Worm (Caenorhabditis elegans) whole organism, L1 larva: ENCODE data around the gene ugt-64.
A peak's percentile ranks its signal among the peaks of the same experiment; 100 is the strongest.

Experiments used
- C04F5.9 ChIP-seq: sonication (generic microtip); optimal IDR thresholded peaks from 2 replicates; lab custom pipeline; 2016; ENCODE audit warnings: missing genetic modification characterization, missing compliant biosample characterization
- F16B12.6 ChIP-seq: fragments of 150-350 bp; optimal IDR thresholded peaks from 2 replicates; lab custom pipeline; 2014; ENCODE audit warnings: missing biosample characterization, missing genetic modification characterization
- ama-1 ChIP-seq: fragments of 150-350 bp; optimal IDR thresholded peaks from 2 replicates; lab custom pipeline; 2014
- ceh-63 ChIP-seq: fragments of 200-800 bp; sonication (Bioruptor generic); optimal IDR thresholded peaks from 2 replicates; lab custom pipeline; 2018; ENCODE audit warnings: mild to moderate bottlenecking, missing genetic modification characterization, missing compliant biosample characterization
- ceh-88 ChIP-seq: fragments of 200-800 bp; sonication (Bioruptor generic); IDR thresholded peaks from 2 replicates; pipeline ENCODE4 v1.3.6; 2022; ENCODE audit warnings: missing genetic modification characterization, missing compliant biosample characterization
- ceh-90 ChIP-seq: sonication (generic microtip); optimal IDR thresholded peaks from 2 replicates; lab custom pipeline; 2016; ENCODE audit warnings: missing genetic modification characterization, missing compliant biosample characterization
- ces-1 ChIP-seq: fragments of 150-350 bp; optimal IDR thresholded peaks from 2 replicates; lab custom pipeline; 2014; ENCODE audit warnings: missing biosample characterization, missing genetic modification reagents, missing genetic modification characterization
- dpl-1 ChIP-seq, 3 experiments: fragments of 150-350 bp in 2 of 3; sonication (generic microtip) in 1 of 3; optimal IDR thresholded peaks; 2 replicates each; lab custom pipeline; 2014 to 2017; ENCODE audit warnings: missing biosample characterization in 3 of 3, missing genetic modification characterization in 3 of 3, missing genetic modification reagents in 3 of 3
- efl-1 ChIP-seq, 4 experiments: fragments of 150-350 bp; optimal IDR thresholded peaks in 3 of 4; peaks in 1 of 4; 1 replicate in 1 of 4; 2 replicates in 3 of 4; lab custom pipeline; 2014; ENCODE audit warnings: missing biosample characterization in 2 of 4, missing genetic modification characterization in 2 of 4, missing genetic modification reagents in 2 of 4
- egl-27 ChIP-seq, 2 experiments: fragments of 150-350 bp in 1 of 2; sonication (generic microtip); optimal IDR thresholded peaks; 3 replicates each; lab custom pipeline; 2017 to 2018; ENCODE audit warnings: missing biosample characterization in 2 of 2, missing genetic modification characterization in 2 of 2, missing genetic modification reagents in 2 of 2
- elt-2 ChIP-seq: sonication (generic microtip); optimal IDR thresholded peaks from 2 replicates; lab custom pipeline; 2016; ENCODE audit warnings: missing genetic modification characterization, mild to moderate bottlenecking, inconsistent platforms, missing compliant biosample characterization, missing genetic modification reagents
- elt-3 ChIP-seq, 6 experiments: fragments of 150-350 bp in 1 of 6; sonication (generic microtip); optimal IDR thresholded peaks; 2 replicates each; lab custom pipeline; 2017 to 2018; ENCODE audit warnings: missing biosample characterization in 6 of 6, missing genetic modification characterization in 6 of 6, inconsistent platforms in 1 of 6
- fos-1 ChIP-seq: fragments of 150-350 bp; optimal IDR thresholded peaks from 2 replicates; lab custom pipeline; 2014; ENCODE audit warnings: missing biosample characterization, missing genetic modification characterization
- hlh-4 ChIP-seq: sonication (generic microtip); optimal IDR thresholded peaks from 2 replicates; lab custom pipeline; 2016; ENCODE audit warnings: mild to moderate bottlenecking, missing genetic modification characterization, missing compliant biosample characterization
- irx-1 ChIP-seq: sonication (generic microtip); optimal IDR thresholded peaks from 2 replicates; lab custom pipeline; 2016; ENCODE audit warnings: missing genetic modification characterization, missing compliant biosample characterization
- isw-1 ChIP-seq: fragments of 200-800 bp; sonication (Bioruptor generic); IDR thresholded peaks from 2 replicates; pipeline ENCODE4 v1.3.6; 2022; ENCODE audit warnings: missing genetic modification characterization, missing compliant biosample characterization
- lin-13 ChIP-seq: fragments of 150-350 bp; optimal IDR thresholded peaks from 2 replicates; lab custom pipeline; 2014; ENCODE audit warnings: missing biosample characterization, missing genetic modification reagents, missing genetic modification characterization
- mdl-1 ChIP-seq, 2 experiments: fragments of 150-350 bp; optimal IDR thresholded peaks; 2 replicates each; lab custom pipeline; 2014 to 2017; ENCODE audit warnings: missing biosample characterization in 2 of 2, missing genetic modification characterization in 2 of 2, inconsistent platforms in 1 of 2
- mep-1 ChIP-seq: fragments of 150-350 bp; optimal IDR thresholded peaks from 2 replicates; lab custom pipeline; 2014; ENCODE audit warnings: missing biosample characterization, missing genetic modification characterization
- nhr-28 ChIP-seq: fragments of 150-350 bp; optimal IDR thresholded peaks from 2 replicates; lab custom pipeline; 2014; ENCODE audit warnings: missing biosample characterization, missing genetic modification characterization
- nhr-71 ChIP-seq: sonication (generic microtip); optimal IDR thresholded peaks from 2 replicates; lab custom pipeline; 2016; ENCODE audit warnings: mild to moderate bottlenecking, missing genetic modification characterization, moderate library complexity, missing compliant biosample characterization
- nhr-76 ChIP-seq: sonication (generic microtip); optimal IDR thresholded peaks from 2 replicates; lab custom pipeline; 2017; ENCODE audit warnings: missing biosample characterization, missing genetic modification characterization
- nhr-90 ChIP-seq: sonication (generic microtip); optimal IDR thresholded peaks from 2 replicates; lab custom pipeline; 2016; ENCODE audit warnings: mild to moderate bottlenecking, missing genetic modification characterization, missing compliant biosample characterization; ENCODE audit not compliant: poor library complexity
- pqm-1 ChIP-seq: sonication (generic microtip); optimal IDR thresholded peaks from 3 replicates; lab custom pipeline; 2017; ENCODE audit warnings: missing biosample characterization, missing genetic modification characterization
- rnt-1 ChIP-seq: sonication (generic microtip); optimal IDR thresholded peaks from 2 replicates; lab custom pipeline; 2016; ENCODE audit warnings: mild to moderate bottlenecking, missing genetic modification characterization, moderate library complexity, missing compliant biosample characterization
- skn-1 ChIP-seq: fragments of 150-350 bp; optimal IDR thresholded peaks from 2 replicates; lab custom pipeline; 2014; ENCODE audit warnings: missing biosample characterization, missing genetic modification characterization
- snpc-4 ChIP-seq: fragments of 150-350 bp; optimal IDR thresholded peaks from 2 replicates; lab custom pipeline; 2014; ENCODE audit warnings: missing biosample characterization, missing genetic modification characterization
- sox-4 ChIP-seq: sonication (generic microtip); optimal IDR thresholded peaks from 2 replicates; lab custom pipeline; 2016; ENCODE audit warnings: missing genetic modification characterization, missing compliant biosample characterization
- sptf-1 ChIP-seq: fragments of 150-350 bp; optimal IDR thresholded peaks from 2 replicates; lab custom pipeline; 2014; ENCODE audit warnings: missing biosample characterization, missing genetic modification characterization
- tbx-2 ChIP-seq: sonication (generic microtip); optimal IDR thresholded peaks from 2 replicates; lab custom pipeline; 2016; ENCODE audit warnings: missing genetic modification characterization, missing compliant biosample characterization
- tlp-1 ChIP-seq: fragments of 150-350 bp; optimal IDR thresholded peaks from 2 replicates; lab custom pipeline; 2014; ENCODE audit warnings: missing biosample characterization, missing genetic modification characterization
- unc-130 ChIP-seq: fragments of 150-350 bp; optimal IDR thresholded peaks from 2 replicates; lab custom pipeline; 2017; ENCODE audit warnings: missing biosample characterization, missing genetic modification characterization, inconsistent platforms
- unc-30 ChIP-seq: sonication (generic microtip); optimal IDR thresholded peaks from 2 replicates; lab custom pipeline; 2017; ENCODE audit warnings: missing biosample characterization, missing genetic modification characterization
- unc-98 ChIP-seq: fragments of 200-800 bp; sonication (Bioruptor generic); IDR thresholded peaks from 2 replicates; pipeline ENCODE4 v1.3.6; 2022; ENCODE audit warnings: missing genetic modification characterization, missing compliant biosample characterization
- zip-4 ChIP-seq: fragments of 200-800 bp; sonication (Bioruptor generic); optimal IDR thresholded peaks from 2 replicates; lab custom pipeline; 2018; ENCODE audit warnings: mild to moderate bottlenecking, missing genetic modification characterization, moderate library complexity, missing compliant biosample characterization
- ztf-4 ChIP-seq: fragments of 150-350 bp; optimal IDR thresholded peaks from 2 replicates; lab custom pipeline; 2014; ENCODE audit warnings: missing biosample characterization, missing genetic modification characterization

ugt-64 gene

DNA sequence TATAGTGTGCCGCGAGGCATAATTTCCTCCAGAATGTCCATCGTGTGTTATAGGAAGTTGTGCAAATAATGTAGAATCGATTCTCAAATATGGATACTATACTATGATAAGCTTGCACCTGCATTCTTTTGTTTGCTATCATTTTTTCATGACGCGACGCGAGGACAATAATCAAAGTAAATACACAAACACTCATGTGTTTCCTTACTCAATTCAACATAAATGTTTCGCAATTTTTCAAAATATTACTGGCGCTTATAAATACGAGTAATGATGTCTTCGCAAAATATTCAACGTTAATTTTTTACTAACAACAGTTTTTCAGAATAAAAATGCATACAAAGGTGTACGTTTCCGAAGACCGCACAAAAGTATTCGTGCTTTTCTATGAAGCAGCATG is 17.1 kb upstream of the ugt-64 start, which contains the start of gene irg-1:
Gene irg-1 (plus strand): TSS at position 326 of the 400 bp plus-strand sequence.
- TF ChIP-seq mep-1 (tag; lab: Kevin White, UChicago) (no peak), elt-3 (tag; optimal IDR thresholded peaks at IDR 0.05; lab: Kevin White, UChicago) (no peak), elt-2 (tag; lab: Kevin White, UChicago) (peak; percentile 37), nhr-71 (tag; lab: Kevin White, UChicago) (no peak)

DNA sequence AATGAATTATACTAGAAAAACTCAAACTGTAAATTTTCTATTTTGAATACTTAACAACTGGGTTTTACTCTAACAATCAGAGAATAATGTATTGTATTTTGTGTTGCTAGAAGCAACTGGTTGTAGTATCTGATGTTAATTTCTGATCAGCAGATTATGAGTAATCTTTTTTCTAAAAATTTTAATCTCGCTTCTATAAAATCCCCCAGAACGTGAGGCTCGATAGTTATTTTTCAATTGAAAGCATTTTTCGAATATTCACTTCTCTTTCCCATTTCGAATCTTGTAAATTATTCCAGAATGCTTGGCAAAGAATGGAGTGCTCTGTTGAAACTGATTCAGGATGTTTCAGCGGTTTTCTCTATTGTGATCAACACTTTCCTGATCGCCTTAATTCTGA is 11.7 kb upstream of the ugt-64 start, which contains the start of gene str-227:
Gene str-227 (plus strand): TSS at position 301 of the 400 bp plus-strand sequence.
- TF ChIP-seq unc-30 (tag; lab: Kevin White, UChicago) (no peak), efl-1 (optimal IDR thresholded peaks at IDR 0.05; lab: Kevin White, UChicago) (no peak), efl-1 (GFP tag; optimal IDR thresholded peaks at IDR 0.05 in 1 of 2; lab: Kevin White, UChicago) (no peak), zip-4 (GFP tag; lab: Kevin White, UChicago) (no peak), skn-1 (no peak), sox-4 (no peak), ama-1 (lab: Kevin White, UChicago) (no peak), tlp-1 (no peak), hlh-4 (tag; lab: Kevin White, UChicago) (no peak), nhr-90 (tag; lab: Kevin White, UChicago) (no peak)

DNA sequence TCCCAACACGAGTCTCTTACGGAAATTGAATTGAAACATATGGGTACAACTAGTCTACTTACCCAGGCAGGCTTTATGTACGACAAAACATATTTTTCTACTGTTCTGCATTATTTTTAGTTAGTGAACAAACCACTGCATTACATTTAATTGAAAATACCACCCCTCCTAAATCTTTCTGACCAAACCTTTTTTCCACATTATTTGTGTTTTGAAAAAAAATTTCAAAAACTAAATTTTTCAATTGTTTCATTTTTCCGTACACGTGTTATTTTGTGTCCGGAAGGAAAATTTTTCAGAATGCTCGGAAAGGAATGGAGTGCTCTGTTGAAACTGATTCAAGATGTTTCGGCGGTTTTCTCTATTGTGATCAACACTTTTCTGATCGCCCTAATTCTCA is 6.2 kb upstream of the ugt-64 start, which contains the start of gene str-226:
Gene str-226 (plus strand): TSS at position 301 of the 400 bp plus-strand sequence.
- no peak for TF ChIP-seq F16B12.6
- TF ChIP-seq skn-1, result no peak
- no peak for TF ChIP-seq tbx-2 (tag; lab: Kevin White, UChicago)
- no peak for TF ChIP-seq unc-98 (GFP tag; lab: Robert Waterston, UW)
- TF ChIP-seq irx-1 (tag; lab: Kevin White, UChicago), result no peak
- no peak for TF ChIP-seq ceh-63
- TF ChIP-seq unc-130, result no peak
- no peak for TF ChIP-seq nhr-76 (tag; lab: Kevin White, UChicago)
- TF ChIP-seq sptf-1 (tag; lab: Kevin White, UChicago), result no peak
- TF ChIP-seq isw-1, result no peak
- TF ChIP-seq ztf-4 (tag; lab: Kevin White, UChicago), result no peak
- TF ChIP-seq egl-27 (tag; optimal IDR thresholded peaks at IDR 0.05; lab: Kevin White, UChicago), result no peak
- no peak for TF ChIP-seq ceh-90

DNA sequence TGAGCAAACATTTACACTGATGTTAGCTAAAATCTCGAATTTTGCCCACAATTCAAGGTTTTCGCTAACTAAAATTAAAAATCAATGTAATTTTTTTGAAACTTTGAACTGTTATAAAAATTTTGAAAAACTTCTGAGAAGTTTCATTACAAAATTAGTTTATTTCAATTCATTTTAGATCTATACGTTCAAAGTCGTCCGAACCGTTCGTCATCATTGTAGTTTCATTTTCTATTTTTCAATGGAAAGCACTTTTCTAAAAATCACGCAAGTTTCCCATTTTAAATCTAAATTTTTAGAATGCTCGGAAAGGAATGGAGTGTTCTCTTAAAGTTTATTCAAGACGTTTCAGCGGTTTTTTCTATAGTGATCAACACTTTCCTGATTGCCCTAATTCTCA is 3.7 kb upstream of the ugt-64 start, which contains the start of gene str-228:
Gene str-228 (plus strand): TSS at position 301 of the 400 bp plus-strand sequence.
- TF ChIP-seq sox-4 (no peak), nhr-71 (tag; lab: Kevin White, UChicago) (no peak), pqm-1 (tag; lab: Kevin White, UChicago) (no peak), zip-4 (GFP tag; lab: Kevin White, UChicago) (no peak), lin-13 (GFP tag; lab: Kevin White, UChicago) (no peak), fos-1 (tag; lab: Kevin White, UChicago) (no peak), mdl-1 (tag; optimal IDR thresholded peaks at IDR 0.05; lab: Kevin White, UChicago) (no peak), efl-1 (optimal IDR thresholded peaks at IDR 0.05; lab: Kevin White, UChicago) (no peak), efl-1 (GFP tag; optimal IDR thresholded peaks at IDR 0.05 in 1 of 2; lab: Kevin White, UChicago) (no peak), rnt-1 (tag; lab: Kevin White, UChicago) (no peak), snpc-4 (tag; lab: Kevin White, UChicago) (no peak), dpl-1 (GFP tag; optimal IDR thresholded peaks at IDR 0.05; lab: Kevin White, UChicago) (no peak), nhr-28 (tag; lab: Kevin White, UChicago) (no peak), ces-1 (GFP tag; lab: Kevin White, UChicago) (no peak), ceh-88 (GFP tag; lab: Robert Waterston, UW) (no peak)

DNA sequence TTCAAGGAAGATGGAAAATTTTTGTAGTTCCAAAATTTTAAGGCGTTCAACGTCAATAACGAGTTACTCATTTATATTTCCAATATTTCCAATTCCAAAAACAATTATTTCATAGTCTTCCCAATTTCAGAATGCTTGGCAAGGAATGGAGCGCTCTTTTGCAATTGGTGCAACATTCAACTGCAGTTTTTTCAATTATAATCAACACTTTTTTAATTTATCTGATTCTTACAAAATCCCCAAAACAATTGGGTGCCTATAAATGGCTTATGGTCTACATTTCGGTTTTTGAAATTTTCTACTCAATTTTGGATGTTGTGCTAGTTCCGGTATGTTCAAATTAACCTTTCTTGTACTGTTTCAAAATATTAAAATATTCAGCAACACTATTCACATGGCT is 1.5 kb upstream of the ugt-64 start, which contains the start of gene str-225:
Gene str-225 (plus strand): TSS at position 132 of the 400 bp plus-strand sequence.
- TF ChIP-seq C04F5.9 (tag; lab: Kevin White, UChicago), result no peak
